Worm (Caenorhabditis elegans) whole organism, young adult: ENCODE data around the gene C35A5.5.

ENCODE experiments used
- F55B11.4 ChIP-seq: sonication (generic microtip); optimal IDR thresholded peaks from 2 replicates; lab custom pipeline; 2016; ENCODE audit warnings: missing compliant biosample characterization, missing genetic modification characterization, borderline replicate concordance; ENCODE audit not compliant: insufficient read depth
- ZK185.1 ChIP-seq: sonication (generic microtip); optimal IDR thresholded peaks from 2 replicates; lab custom pipeline; 2016; ENCODE audit warnings: mild to moderate bottlenecking, missing genetic modification characterization, missing compliant biosample characterization; ENCODE audit not compliant: poor library complexity, severe bottlenecking
- ama-1 ChIP-seq, 3 experiments: fragments of 150-350 bp in 1 of 3; sonication (generic microtip) in 2 of 3; optimal IDR thresholded peaks; 2 replicates each; lab custom pipeline; 2014 to 2018; ENCODE audit warnings: missing biosample characterization in 2 of 3, missing genetic modification characterization in 2 of 3, missing genetic modification reagents in 2 of 3
- cebp-1 ChIP-seq, 2 experiments: fragments of 200-800 bp in 1 of 2; sonication (Bioruptor generic) in 1 of 2; sonication (generic microtip) in 1 of 2; IDR thresholded peaks in 1 of 2; optimal IDR thresholded peaks in 1 of 2; 2 replicates each; pipeline versions ENCODE4 v1.3.6 to Lab custom; 2017 to 2022; ENCODE audit warnings: missing compliant biosample characterization in 2 of 2, missing genetic modification characterization in 2 of 2, mild to moderate bottlenecking in 1 of 2, missing genetic modification reagents in 1 of 2, moderate library complexity in 1 of 2
- die-1 ChIP-seq: sonication (generic microtip); optimal IDR thresholded peaks from 2 replicates; lab custom pipeline; 2016; ENCODE audit warnings: missing genotype, mild to moderate bottlenecking, missing genetic modification characterization, missing compliant biosample characterization
- egrh-3 ChIP-seq: fragments of 200-800 bp; sonication (Bioruptor generic); IDR thresholded peaks from 2 replicates; pipeline ENCODE4 v1.3.6; 2022; ENCODE audit warnings: missing genetic modification reagents, missing genetic modification characterization, missing compliant biosample characterization
- ets-4 ChIP-seq: fragments of 200-800 bp; sonication (Bioruptor generic); optimal IDR thresholded peaks from 2 replicates; lab custom pipeline; 2018; ENCODE audit warnings: mild to moderate bottlenecking, missing genetic modification characterization, missing compliant biosample characterization
- unc-62 ChIP-seq: fragments of 150-350 bp; optimal IDR thresholded peaks from 2 replicates; lab custom pipeline; 2014; ENCODE audit warnings: missing biosample characterization, missing genetic modification reagents, missing genetic modification characterization

DNA sequence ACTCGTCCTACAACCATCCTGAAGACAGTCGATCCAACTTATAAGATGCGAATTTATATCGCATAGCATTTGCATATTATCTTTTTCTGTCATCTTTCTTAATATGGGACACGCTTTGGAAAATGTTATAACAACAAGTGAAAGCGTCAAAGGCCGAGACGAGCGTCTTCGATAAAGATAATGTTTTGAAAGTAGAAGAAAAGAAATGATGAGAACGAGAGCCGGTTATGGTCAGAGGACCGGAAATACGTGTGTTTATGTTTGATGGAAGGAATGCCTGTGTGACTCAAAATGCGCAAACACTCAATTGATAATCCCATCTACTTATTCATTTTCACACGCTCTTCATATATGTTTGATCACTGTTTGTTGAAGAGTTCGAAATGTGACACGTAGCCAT is 2.6 kb upstream of the C35A5.5 start, which contains the start of gene C35A5.11:
- TF ChIP-seq ets-4 (GFP tag; lab: Kevin White, UChicago) = no peak
- TF ChIP-seq ama-1 (optimal IDR thresholded peaks at IDR 0.05; lab: Kevin White, UChicago) = no peak
- no peak for TF ChIP-seq ama-1 (GFP tag; optimal IDR thresholded peaks at IDR 0.05; lab: Kevin White, UChicago)
- TF ChIP-seq die-1 (tag; lab: Kevin White, UChicago) = no peak
- TF ChIP-seq unc-62 (GFP tag; lab: Kevin White, UChicago) = no peak
- TF ChIP-seq cebp-1 (GFP tag; IDR thresholded peaks at IDR 0.05; lab: Robert Waterston, UW) = no peak
- TF ChIP-seq cebp-1 (tag; optimal IDR thresholded peaks at IDR 0.05; lab: Kevin White, UChicago) = no peak
- no peak for TF ChIP-seq egrh-3 (GFP tag; lab: Robert Waterston, UW)
- TF ChIP-seq F55B11.4 (tag; lab: Kevin White, UChicago) = no peak
- TF ChIP-seq ZK185.1 (tag; lab: Kevin White, UChicago) = no peak
